Worm (Caenorhabditis elegans) whole organism, L2 larva: Measurements from ENCODE around the gene srbc-79.

Experiments
- C34F6.9 ChIP-seq: fragments of 150-350 bp; optimal IDR thresholded peaks from 2 replicates; lab custom pipeline; 2014; ENCODE audit warnings: missing biosample characterization, missing genetic modification characterization
- F13H6.1 ChIP-seq: sonication (generic microtip); optimal IDR thresholded peaks from 2 replicates; lab custom pipeline; 2016; ENCODE audit warnings: missing genetic modification characterization, missing compliant biosample characterization
- R02D3.7 ChIP-seq: fragments of 150-350 bp; optimal IDR thresholded peaks from 2 replicates; lab custom pipeline; 2014; ENCODE audit warnings: missing biosample characterization, missing genetic modification characterization
- Y55F3AM.14 ChIP-seq: fragments of 200-800 bp; sonication (Bioruptor generic); optimal IDR thresholded peaks from 2 replicates; lab custom pipeline; 2018; ENCODE audit warnings: mild to moderate bottlenecking, missing genetic modification characterization, missing compliant biosample characterization
- ZK546.5 ChIP-seq: sonication (generic microtip); optimal IDR thresholded peaks from 2 replicates; lab custom pipeline; 2017; ENCODE audit warnings: missing biosample characterization, missing genetic modification characterization
- aly-2 ChIP-seq: fragments of 150-350 bp; optimal IDR thresholded peaks from 2 replicates; lab custom pipeline; 2014; ENCODE audit warnings: missing biosample characterization, missing genetic modification characterization
- blmp-1 ChIP-seq: sonication (generic microtip); optimal IDR thresholded peaks from 2 replicates; lab custom pipeline; 2017; ENCODE audit warnings: missing genetic modification characterization, mild to moderate bottlenecking, missing compliant biosample characterization, antibody characterized with exemption, moderate library complexity; ENCODE audit not compliant: insufficient read depth
- ceh-16 ChIP-seq: fragments of 150-350 bp; optimal IDR thresholded peaks from 2 replicates; lab custom pipeline; 2014; ENCODE audit warnings: missing biosample characterization, missing genetic modification characterization
- egl-27 ChIP-seq: sonication (generic microtip); optimal IDR thresholded peaks from 3 replicates; lab custom pipeline; 2017; ENCODE audit warnings: missing biosample characterization, missing genetic modification reagents, missing genetic modification characterization
- elt-1 ChIP-seq: fragments of 150-350 bp; optimal IDR thresholded peaks from 2 replicates; lab custom pipeline; 2014; ENCODE audit warnings: missing biosample characterization, missing genetic modification characterization
- elt-3 ChIP-seq: sonication (generic microtip); optimal IDR thresholded peaks from 2 replicates; lab custom pipeline; 2017; ENCODE audit warnings: missing biosample characterization, missing genetic modification characterization
- lin-39 ChIP-seq: fragments of 150-350 bp; optimal IDR thresholded peaks from 2 replicates; lab custom pipeline; 2014; ENCODE audit warnings: missing biosample characterization, missing genetic modification reagents, missing genetic modification characterization
- lsy-2 ChIP-seq, 2 experiments: fragments of 150-350 bp in 1 of 2; sonication (generic microtip) in 1 of 2; optimal IDR thresholded peaks; 2 replicates each; lab custom pipeline; 2014 to 2017; ENCODE audit warnings: missing biosample characterization in 2 of 2, missing genetic modification characterization in 2 of 2
- mab-5 ChIP-seq: fragments of 150-350 bp; optimal IDR thresholded peaks from 2 replicates; lab custom pipeline; 2014; ENCODE audit warnings: missing biosample characterization, missing genetic modification characterization
- mbf-1 ChIP-seq: sonication (generic microtip); optimal IDR thresholded peaks from 2 replicates; lab custom pipeline; 2017; ENCODE audit warnings: missing biosample characterization, missing genetic modification characterization
- mdl-1 ChIP-seq, 2 experiments: fragments of 150-350 bp in 1 of 2; sonication (generic microtip) in 1 of 2; optimal IDR thresholded peaks; 2 replicates each; lab custom pipeline; 2017; ENCODE audit warnings: missing biosample characterization in 2 of 2, missing genetic modification characterization in 2 of 2
- nhr-10 ChIP-seq: sonication (generic microtip); optimal IDR thresholded peaks from 2 replicates; lab custom pipeline; 2017; ENCODE audit warnings: missing biosample characterization, missing genetic modification characterization
- nhr-129 ChIP-seq: fragments of 150-350 bp; optimal IDR thresholded peaks from 2 replicates; lab custom pipeline; 2014; ENCODE audit warnings: missing biosample characterization, missing genetic modification characterization
- nhr-21 ChIP-seq: fragments of 150-350 bp; optimal IDR thresholded peaks from 2 replicates; lab custom pipeline; 2014; ENCODE audit warnings: missing biosample characterization, missing genetic modification characterization
- nhr-23 ChIP-seq: fragments of 150-350 bp; optimal IDR thresholded peaks from 2 replicates; lab custom pipeline; 2014; ENCODE audit warnings: missing biosample characterization, missing genetic modification reagents, missing genetic modification characterization
- nhr-237 ChIP-seq: fragments of 150-350 bp; optimal IDR thresholded peaks from 2 replicates; lab custom pipeline; 2014; ENCODE audit warnings: missing biosample characterization, missing genetic modification characterization
- nhr-25 ChIP-seq: fragments of 150-350 bp; sonication (generic microtip); optimal IDR thresholded peaks from 3 replicates; lab custom pipeline; 2014; ENCODE audit warnings: missing biosample characterization, missing genetic modification characterization
- nhr-6 ChIP-seq: fragments of 150-350 bp; optimal IDR thresholded peaks from 2 replicates; lab custom pipeline; 2014; ENCODE audit warnings: missing biosample characterization, missing genetic modification characterization
- nhr-77 ChIP-seq: fragments of 150-350 bp; optimal IDR thresholded peaks from 2 replicates; lab custom pipeline; 2014; ENCODE audit warnings: missing biosample characterization, missing genetic modification characterization
- sma-3 ChIP-seq: sonication (generic microtip); optimal IDR thresholded peaks from 2 replicates; lab custom pipeline; 2016; ENCODE audit warnings: missing genetic modification reagents, missing genetic modification characterization, missing compliant biosample characterization
- sma-9 ChIP-seq, 2 experiments: fragments of 150-350 bp in 1 of 2; sonication (generic microtip) in 1 of 2; optimal IDR thresholded peaks; 2 replicates each; lab custom pipeline; 2014 to 2016; ENCODE audit warnings: missing genetic modification characterization in 2 of 2, mild to moderate bottlenecking in 1 of 2, missing biosample characterization in 1 of 2, missing compliant biosample characterization in 1 of 2, missing genetic modification reagents in 1 of 2, moderate library complexity in 1 of 2
- snpc-4 ChIP-seq: fragments of 150-350 bp; optimal IDR thresholded peaks from 2 replicates; lab custom pipeline; 2014; ENCODE audit warnings: missing biosample characterization, missing genetic modification characterization
- unc-39 ChIP-seq: fragments of 150-350 bp; optimal IDR thresholded peaks from 2 replicates; lab custom pipeline; 2014; ENCODE audit warnings: missing biosample characterization, missing genetic modification characterization
- unc-62 ChIP-seq: fragments of 150-350 bp; optimal IDR thresholded peaks from 2 replicates; lab custom pipeline; 2014; ENCODE audit warnings: missing biosample characterization, missing genetic modification reagents, missing genetic modification characterization
- zag-1 ChIP-seq: fragments of 150-350 bp; optimal IDR thresholded peaks from 2 replicates; lab custom pipeline; 2014; ENCODE audit warnings: missing biosample characterization, missing genetic modification characterization
- ztf-1 ChIP-seq: fragments of 200-800 bp; sonication (Bioruptor generic); conservative IDR thresholded peaks from 2 replicates; pipeline ENCODE4 v1.3.6; 2022; ENCODE audit warnings: missing genetic modification characterization, missing compliant biosample characterization
- ztf-11 ChIP-seq: sonication (generic microtip); optimal IDR thresholded peaks from 2 replicates; lab custom pipeline; 2017; ENCODE audit warnings: missing biosample characterization, missing genetic modification characterization
- ztf-4 ChIP-seq: fragments of 150-350 bp; optimal IDR thresholded peaks from 2 replicates; lab custom pipeline; 2014; ENCODE audit warnings: missing biosample characterization, missing genetic modification characterization

srbc-79 gene

ce11 chrV:20453811-20454210, 38.5 kb downstream of the srbc-79 start, which contains the start of gene srd-70:
Gene srd-70 (plus strand): TSS chrV:20454111.
- no peak for TF ChIP-seq sma-3 (GFP tag; lab: Kevin White, UChicago)
- no peak for TF ChIP-seq mdl-1 (tag; optimal IDR thresholded peaks at IDR 0.05; lab: Kevin White, UChicago)
- no peak for TF ChIP-seq ztf-4 (tag; lab: Kevin White, UChicago)
- TF ChIP-seq nhr-21 (tag; lab: Kevin White, UChicago), result no peak
- no peak for TF ChIP-seq blmp-1 (tag; lab: Kevin White, UChicago)
- no peak for TF ChIP-seq ztf-1
- no peak for TF ChIP-seq nhr-25 (tag; lab: Kevin White, UChicago)
- no peak for TF ChIP-seq elt-3 (tag; lab: Kevin White, UChicago)
- no peak for TF ChIP-seq nhr-10
- TF ChIP-seq elt-1, result no peak
- TF ChIP-seq unc-39 (tag; lab: Kevin White, UChicago), result no peak
- no peak for TF ChIP-seq zag-1 (tag; lab: Kevin White, UChicago)
- no peak for TF ChIP-seq nhr-23 (tag; lab: Kevin White, UChicago)
- no peak for TF ChIP-seq Y55F3AM.14 (GFP tag; lab: Kevin White, UChicago)
- TF ChIP-seq aly-2, result no peak
- TF ChIP-seq snpc-4, result no peak
- TF ChIP-seq F13H6.1 (tag; lab: Kevin White, UChicago), result no peak
- no peak for TF ChIP-seq ZK546.5 (tag; lab: Kevin White, UChicago)
- TF ChIP-seq, all 48 proteins: peak for 0

ce11 chrV:20453084-20453483, 39.2 kb downstream of the srbc-79 start, which contains the start of gene F48F5.6:
Gene F48F5.6 (minus strand): TSS chrV:20453184.
- TF ChIP-seq Y55F3AM.14 (GFP tag; lab: Kevin White, UChicago), result no peak
- no peak for TF ChIP-seq lsy-2 (tag; optimal IDR thresholded peaks at IDR 0.05; lab: Kevin White, UChicago)
- TF ChIP-seq C34F6.9, result no peak
- TF ChIP-seq F13H6.1 (tag; lab: Kevin White, UChicago), result no peak
- no peak for TF ChIP-seq nhr-129
- TF ChIP-seq nhr-6 (tag; lab: Kevin White, UChicago), result no peak
- TF ChIP-seq nhr-77 (tag; lab: Kevin White, UChicago), result no peak
- TF ChIP-seq R02D3.7 (tag; lab: Kevin White, UChicago), result no peak
- TF ChIP-seq lin-39, result no peak
- no peak for TF ChIP-seq sma-3 (GFP tag; lab: Kevin White, UChicago)
- TF ChIP-seq ztf-11 (tag; lab: Kevin White, UChicago), result no peak
- TF ChIP-seq mbf-1, result no peak
- no peak for TF ChIP-seq zag-1 (tag; lab: Kevin White, UChicago)
- TF ChIP-seq mab-5 (tag; lab: Kevin White, UChicago), result no peak
- no peak for TF ChIP-seq nhr-10
- no peak for TF ChIP-seq aly-2

ce11 chrV:20451793-20452192, 40.5 kb downstream of the srbc-79 start:
- no peak for TF ChIP-seq C34F6.9
- peak; percentile 64 for TF ChIP-seq nhr-129

ce11 chrV:20445898-20446297, 46.4 kb downstream of the srbc-79 start:
- TF ChIP-seq egl-27 (tag; lab: Kevin White, UChicago), result no peak
- no peak for TF ChIP-seq nhr-23 (tag; lab: Kevin White, UChicago)
- TF ChIP-seq ceh-16 (tag; lab: Kevin White, UChicago), result no peak
- TF ChIP-seq sma-3 (GFP tag; lab: Kevin White, UChicago), result no peak
- no peak for TF ChIP-seq unc-62 (GFP tag; lab: Kevin White, UChicago)
- no peak for TF ChIP-seq sma-9 (GFP tag; optimal IDR thresholded peaks at IDR 0.05; lab: Kevin White, UChicago)
- TF ChIP-seq sma-9 (tag; optimal IDR thresholded peaks at IDR 0.05; lab: Kevin White, UChicago), result no peak
- TF ChIP-seq lsy-2 (tag; optimal IDR thresholded peaks at IDR 0.05; lab: Kevin White, UChicago), result no peak
- TF ChIP-seq blmp-1 (tag; lab: Kevin White, UChicago), result no peak
- no peak for TF ChIP-seq nhr-237
